Fruit fly (Drosophila melanogaster) whole organism, wandering third instar larva: ENCODE measurements around the gene Tim17a1.

Experiments
- Abd-B ChIP-seq: fragments of >200 bp; optimal IDR thresholded peaks from 2 replicates; lab custom pipeline; 2017; ENCODE audit warnings: missing biosample characterization, missing genetic modification characterization
- CG32264 ChIP-seq: fragments of 200-800 bp; sonication (Bioruptor generic); optimal IDR thresholded peaks from 2 replicates; lab custom pipeline; 2016; ENCODE audit warnings: missing biosample characterization, missing genetic modification characterization
- CG9705 ChIP-seq: fragments of 200-800 bp; sonication (Bioruptor generic); optimal IDR thresholded peaks from 2 replicates; lab custom pipeline; 2018; ENCODE audit warnings: missing biosample characterization, mild to moderate bottlenecking, missing genetic modification characterization
- CrebA ChIP-seq: fragments of 200-800 bp; sonication (Bioruptor generic); optimal IDR thresholded peaks from 2 replicates; lab custom pipeline; 2016; ENCODE audit warnings: missing biosample characterization, mild to moderate bottlenecking, missing genetic modification characterization, borderline replicate concordance
- Dif ChIP-seq: fragments of 200-275, 200-300 bp; sonication (Bioruptor generic); optimal IDR thresholded peaks from 2 replicates; lab custom pipeline; 2018; ENCODE audit warnings: missing biosample characterization, missing genetic modification characterization; ENCODE audit not compliant: partially characterized antibody
- HLH106 ChIP-seq: fragments of 200-800 bp; optimal IDR thresholded peaks from 3 replicates; lab custom pipeline; 2019; ENCODE audit warnings: missing biosample characterization, mild to moderate bottlenecking, missing genetic modification characterization, moderate library complexity
- Hnf4 ChIP-seq: fragments of 200-800 bp; sonication (Bioruptor generic); optimal IDR thresholded peaks from 2 replicates; lab custom pipeline; 2016; ENCODE audit warnings: missing biosample characterization, mild to moderate bottlenecking, missing genetic modification characterization
- Hr83 ChIP-seq: fragments of 200-300 bp; sonication (Bioruptor generic); optimal IDR thresholded peaks from 2 replicates; lab custom pipeline; 2016; ENCODE audit warnings: missing biosample characterization, mild to moderate bottlenecking, missing genetic modification characterization, moderate library complexity; ENCODE audit not compliant: poor library complexity, severe bottlenecking
- Jra ChIP-seq: sonication (Bioruptor generic); optimal IDR thresholded peaks from 2 replicates; lab custom pipeline; 2016; ENCODE audit warnings: missing biosample characterization, missing genetic modification characterization
- Mio ChIP-seq: sonication (Bioruptor generic); optimal IDR thresholded peaks from 2 replicates; lab custom pipeline; 2016; ENCODE audit warnings: missing biosample characterization, missing genetic modification characterization
- Myc ChIP-seq: fragments of >200 bp; optimal IDR thresholded peaks from 2 replicates; lab custom pipeline; 2017
- OdsH ChIP-seq: fragments of 200-800 bp; sonication (Bioruptor generic); optimal IDR thresholded peaks from 2 replicates; lab custom pipeline; 2016; ENCODE audit warnings: missing biosample characterization, mild to moderate bottlenecking, missing genetic modification characterization
- Rel ChIP-seq, 2 experiments: fragments of 200-800 bp; sonication (Bioruptor generic) in 1 of 2; optimal IDR thresholded peaks; 2 replicates in 1 of 2; 3 replicates in 1 of 2; lab custom pipeline; 2016 to 2019; ENCODE audit warnings: mild to moderate bottlenecking in 2 of 2, missing biosample characterization in 2 of 2, missing genetic modification characterization in 2 of 2, moderate library complexity in 1 of 2
- Sp1 ChIP-seq: fragments of 200-800 bp; sonication (Bioruptor generic); optimal IDR thresholded peaks from 3 replicates; lab custom pipeline; 2019; ENCODE audit warnings: missing biosample characterization, mild to moderate bottlenecking, missing genetic modification characterization, moderate library complexity
- Vsx2 ChIP-seq: fragments of 200-300, 225-300 bp; sonication (Bioruptor generic); optimal IDR thresholded peaks from 2 replicates; lab custom pipeline; 2018; ENCODE audit warnings: missing biosample characterization, missing genetic modification characterization; ENCODE audit not compliant: partially characterized antibody
- br ChIP-seq: fragments of 200-800 bp; sonication (Bioruptor generic); optimal IDR thresholded peaks from 2 replicates; lab custom pipeline; 2016; ENCODE audit warnings: missing biosample characterization, missing genetic modification characterization
- dmrt93B ChIP-seq: fragments of 200-800 bp; sonication (Bioruptor generic); optimal IDR thresholded peaks from 2 replicates; lab custom pipeline; 2018; ENCODE audit warnings: missing biosample characterization, mild to moderate bottlenecking, missing genetic modification characterization
- ey ChIP-seq: fragments of 200-800 bp; sonication (Bioruptor generic); optimal IDR thresholded peaks from 2 replicates; lab custom pipeline; 2016; ENCODE audit warnings: missing biosample characterization, missing genetic modification characterization
- foxo ChIP-seq, 2 experiments: fragments of 200-800 bp; sonication (Bioruptor generic); optimal IDR thresholded peaks; 2 replicates in 1 of 2; 3 replicates in 1 of 2; lab custom pipeline; 2016 to 2017; ENCODE audit warnings: missing biosample characterization in 2 of 2, missing genetic modification characterization in 2 of 2
- fru ChIP-seq: fragments of 200-800 bp; sonication (Bioruptor generic); optimal IDR thresholded peaks from 3 replicates; lab custom pipeline; 2016; ENCODE audit warnings: missing biosample characterization, mild to moderate bottlenecking, missing genetic modification characterization
- h ChIP-seq: fragments of 200-800 bp; sonication (Bioruptor generic); optimal IDR thresholded peaks from 3 replicates; lab custom pipeline; 2016; ENCODE audit warnings: missing biosample characterization, mild to moderate bottlenecking, missing genetic modification characterization
- jim ChIP-seq: fragments of 175-275, 200-325 bp; sonication (Bioruptor generic); optimal IDR thresholded peaks from 2 replicates; lab custom pipeline; 2016; ENCODE audit warnings: missing biosample characterization, mild to moderate bottlenecking, missing genetic modification characterization
- pan ChIP-seq: fragments of >200 bp; optimal IDR thresholded peaks from 2 replicates; lab custom pipeline; 2017
- psq ChIP-seq: fragments of 200-800 bp; sonication (Bioruptor generic); optimal IDR thresholded peaks from 3 replicates; lab custom pipeline; 2017; ENCODE audit warnings: missing biosample characterization, mild to moderate bottlenecking, missing genetic modification characterization, moderate library complexity
- rgr ChIP-seq: fragments of 200-800 bp; sonication (Bioruptor generic); optimal IDR thresholded peaks from 3 replicates; lab custom pipeline; 2016; ENCODE audit warnings: missing biosample characterization, mild to moderate bottlenecking, missing genetic modification characterization
- sv ChIP-seq: fragments of 200-800 bp; sonication (Bioruptor generic); optimal IDR thresholded peaks from 3 replicates; lab custom pipeline; 2016; ENCODE audit warnings: missing biosample characterization, missing genetic modification characterization
- tai ChIP-seq: sonication (Bioruptor generic); optimal IDR thresholded peaks from 2 replicates; lab custom pipeline; 2016; ENCODE audit warnings: missing biosample characterization, missing genetic modification characterization
- usp ChIP-seq: fragments of >200 bp; optimal IDR thresholded peaks from 2 replicates; lab custom pipeline; 2017; ENCODE audit warnings: missing biosample characterization, missing genetic modification characterization
- woc ChIP-seq: sonication (Bioruptor generic); optimal IDR thresholded peaks from 2 replicates; lab custom pipeline; 2016; ENCODE audit warnings: missing biosample characterization, mild to moderate bottlenecking, missing genetic modification characterization

Tim17a1 gene

DNA sequence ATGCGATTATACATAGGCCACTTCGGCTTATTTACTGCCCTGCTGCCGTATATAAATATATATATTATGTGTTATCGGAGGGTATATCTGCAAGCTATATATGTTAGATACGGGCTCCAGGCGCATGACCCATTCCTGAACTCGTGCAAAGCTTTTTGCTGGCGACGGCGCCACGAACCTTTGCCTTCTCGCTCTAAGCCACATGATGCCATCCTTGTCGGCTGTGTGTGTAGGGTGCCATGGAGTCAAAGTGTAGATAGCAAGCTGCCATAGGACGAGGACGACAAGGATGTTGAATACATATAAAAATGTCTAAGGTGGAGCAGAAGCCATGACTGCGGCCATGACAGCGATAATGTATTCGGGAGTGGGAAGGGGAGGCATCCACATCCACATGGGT lies 16.8 kb downstream of the Tim17a1 start:
- TF ChIP-seq Abd-B (GFP tag; lab: Kevin White, UChicago) (no peak), Jra (GFP tag; lab: Kevin White, UChicago) (no peak), fru (GFP tag; lab: Kevin White, UChicago) (no peak), h (GFP tag; lab: Kevin White, UChicago) (no peak), Dif (no peak), CG9705 (no peak), Rel (GFP tag; optimal IDR thresholded peaks at IDR 0.05; lab: Kevin White, UChicago) (no peak), Rel (tag; optimal IDR thresholded peaks at IDR 0.05; lab: Kevin White, UChicago) (no peak), dmrt93B (GFP tag; lab: Kevin White, UChicago) (no peak), sv (GFP tag; lab: Kevin White, UChicago) (no peak)

DNA sequence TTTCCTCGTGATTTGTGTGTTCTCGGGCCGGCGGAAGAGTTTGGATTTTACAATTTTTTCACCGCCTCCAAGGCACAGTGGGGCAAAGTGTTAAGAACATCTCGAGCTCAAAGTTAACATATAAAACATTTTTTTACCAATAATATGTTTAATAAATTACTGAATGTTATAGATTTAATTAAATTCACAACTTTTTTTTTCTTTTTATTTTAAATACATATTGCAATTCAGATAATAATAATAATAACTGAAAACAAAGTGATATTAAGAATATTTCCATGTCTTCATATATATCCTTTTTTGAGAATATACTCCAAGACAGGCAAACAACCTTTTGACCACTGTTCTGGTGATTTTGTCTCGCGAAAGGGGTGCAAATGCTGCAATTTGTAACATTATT lies 18.5 kb downstream of the Tim17a1 start:
- TF ChIP-seq foxo (GFP tag; optimal IDR thresholded peaks at IDR 0.05; lab: Kevin White, UChicago) (peak in 1 of 2 experiments; percentile 27), CrebA (GFP tag; lab: Kevin White, UChicago) (no peak), ey (GFP tag; lab: Kevin White, UChicago) (no peak), jim (GFP tag; lab: Kevin White, UChicago) (no peak)

DNA sequence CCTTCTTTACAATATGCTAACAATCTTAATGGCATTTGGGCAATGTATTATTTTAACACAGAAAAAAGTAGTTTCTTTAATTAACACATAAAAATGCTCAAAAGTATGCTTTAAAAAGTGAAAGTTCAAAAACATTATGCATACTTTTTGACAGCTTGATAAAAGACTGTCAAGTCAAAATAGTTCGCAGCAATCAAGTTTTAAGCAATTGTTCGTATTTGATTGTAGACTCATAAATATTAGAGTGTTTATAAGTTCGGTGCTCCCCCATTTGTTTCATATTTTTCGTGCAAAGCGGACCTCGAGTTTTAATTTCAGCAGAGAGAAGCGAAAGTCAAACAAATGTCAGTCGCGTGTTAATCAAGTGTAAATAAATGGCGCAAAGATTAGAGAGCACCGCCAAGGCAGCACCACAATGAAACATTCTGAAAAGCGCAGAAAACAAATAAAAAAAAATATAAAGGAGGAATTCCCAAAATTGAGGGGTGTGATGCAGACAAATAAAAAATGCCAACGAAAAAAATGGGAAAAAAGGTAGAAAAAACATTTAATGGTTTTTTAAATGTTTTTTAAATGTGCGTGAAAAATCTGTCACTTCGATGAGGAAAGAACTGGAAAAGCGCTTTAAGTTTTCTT lies 19.4 kb downstream of the Tim17a1 start:
- TF ChIP-seq fru (GFP tag; lab: Kevin White, UChicago): peak; percentile 44
- TF ChIP-seq OdsH (GFP tag; lab: Kevin White, UChicago): peak; percentile 20
- peak; percentile 37 for TF ChIP-seq ey (GFP tag; lab: Kevin White, UChicago)
- TF ChIP-seq Myc (lab: Kevin White, UChicago): no peak
- no peak for TF ChIP-seq Vsx2 (GFP tag; lab: Kevin White, UChicago)
- TF ChIP-seq rgr (GFP tag; lab: Kevin White, UChicago): peak; percentile 0
- TF ChIP-seq Rel (GFP tag; optimal IDR thresholded peaks at IDR 0.05; lab: Kevin White, UChicago): no peak
- TF ChIP-seq Rel (tag; optimal IDR thresholded peaks at IDR 0.05; lab: Kevin White, UChicago): peak; percentile 93
- no peak for TF ChIP-seq Mio
- TF ChIP-seq CG32264: no peak
- TF ChIP-seq dmrt93B (GFP tag; lab: Kevin White, UChicago): peak; percentile 36
- peak; percentile 10 for TF ChIP-seq woc
- TF ChIP-seq Sp1 (GFP tag; lab: Kevin White, UChicago): peak; percentile 31
- peak; percentile 15 for TF ChIP-seq psq (GFP tag; lab: Kevin White, UChicago)
- TF ChIP-seq foxo (GFP tag; optimal IDR thresholded peaks at IDR 0.05; lab: Kevin White, UChicago): peak in 1 of 2 experiments; percentile 35
- peak; percentile 46 for TF ChIP-seq HLH106
- peak; percentile 33 for TF ChIP-seq h (GFP tag; lab: Kevin White, UChicago)
- peak; percentile 9 for TF ChIP-seq br (GFP tag; lab: Kevin White, UChicago)

DNA sequence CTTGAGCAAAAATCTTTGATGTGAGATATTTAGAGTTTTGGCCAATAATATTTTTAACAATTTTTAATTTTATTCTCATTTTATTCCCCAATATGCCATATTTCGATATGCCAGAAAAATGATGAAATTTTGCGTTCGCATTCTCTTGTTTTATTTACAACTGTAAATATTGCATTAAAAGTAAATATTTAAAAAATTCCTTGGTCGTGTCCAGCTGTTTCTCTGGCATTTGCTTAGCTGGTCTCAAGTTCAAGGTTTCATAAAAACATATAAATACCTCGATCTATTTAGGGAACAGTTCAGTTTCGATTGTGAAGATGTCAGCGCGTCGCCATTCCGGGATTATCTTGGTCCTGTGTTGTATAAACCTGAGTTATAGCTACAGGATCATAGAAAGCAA lies 23.1 kb downstream of the Tim17a1 start, which contains the start of gene Sgsf:
Gene Sgsf, plus strand, starts transcription at position 301 of the 400 bp plus-strand sequence.
- TF ChIP-seq sv (GFP tag; lab: Kevin White, UChicago) (no peak), Sp1 (GFP tag; lab: Kevin White, UChicago) (peak; percentile 17), Rel (GFP tag; optimal IDR thresholded peaks at IDR 0.05; lab: Kevin White, UChicago) (no peak), Rel (tag; optimal IDR thresholded peaks at IDR 0.05; lab: Kevin White, UChicago) (no peak), pan (no peak), Abd-B (GFP tag; lab: Kevin White, UChicago) (no peak), Jra (GFP tag; lab: Kevin White, UChicago) (no peak), h (GFP tag; lab: Kevin White, UChicago) (peak; percentile 63), Hnf4 (GFP tag; lab: Kevin White, UChicago) (peak; percentile 19), tai (GFP tag; lab: Kevin White, UChicago) (no peak), rgr (GFP tag; lab: Kevin White, UChicago) (peak; percentile 35), Hr83 (GFP tag; lab: Kevin White, UChicago) (no peak), dmrt93B (GFP tag; lab: Kevin White, UChicago) (no peak), usp (GFP tag; lab: Kevin White, UChicago) (no peak), fru (GFP tag; lab: Kevin White, UChicago) (no peak)

DNA sequence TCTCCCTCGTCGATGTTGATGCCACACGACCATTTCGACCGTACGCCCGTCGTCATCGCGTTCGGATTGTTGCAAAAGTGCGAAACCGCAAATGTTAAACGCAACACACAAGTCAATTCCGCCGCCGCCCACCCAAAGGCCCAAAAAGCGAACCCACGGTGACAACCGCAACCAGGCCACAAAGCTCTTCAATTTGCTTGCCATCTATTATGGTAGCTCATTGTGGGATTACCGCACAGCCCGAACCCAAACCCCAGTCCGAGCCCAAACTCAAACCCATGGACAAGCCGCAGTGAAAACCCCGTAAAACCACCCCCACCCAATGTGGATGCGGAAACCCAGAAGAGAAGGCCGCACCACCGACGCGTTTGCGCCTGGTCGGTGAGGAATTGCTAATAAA lies 34.7 kb downstream of the Tim17a1 start:
- TF ChIP-seq HLH106 (no peak), usp (GFP tag; lab: Kevin White, UChicago) (no peak), jim (GFP tag; lab: Kevin White, UChicago) (no peak), CG9705 (no peak), Hnf4 (GFP tag; lab: Kevin White, UChicago) (no peak), Abd-B (GFP tag; lab: Kevin White, UChicago) (no peak)
- TF ChIP-seq, all 38 proteins: peak for 0
